Worm (Caenorhabditis elegans) whole organism, L4 larva: Measurements from ENCODE around the gene sulp-7.
A peak's percentile ranks its signal among the peaks of the same experiment; 100 is the strongest.

Experiments
- D1046.2 ChIP-seq: fragments of 200-800 bp; sonication (Bioruptor generic); IDR thresholded peaks from 2 replicates; pipeline ENCODE4 v1.3.6; 2022; ENCODE audit warnings: missing genetic modification characterization, missing compliant biosample characterization
- F26F4.8 ChIP-seq: fragments of 200-800 bp; sonication (Bioruptor generic); conservative IDR thresholded peaks from 2 replicates; pipeline ENCODE4 v1.3.6; 2022; ENCODE audit warnings: missing genetic modification characterization, missing compliant biosample characterization
- F44E2.7 ChIP-seq: fragments of 200-800 bp; sonication (Bioruptor generic); IDR thresholded peaks from 2 replicates; pipeline ENCODE4 v2.1.2; 2022; ENCODE audit warnings: missing genetic modification characterization, missing compliant biosample characterization
- T26A8.4 ChIP-seq: fragments of 200-800 bp; sonication (Bioruptor generic); IDR thresholded peaks from 2 replicates; pipeline ENCODE4 v1.3.6; 2022; ENCODE audit warnings: missing genetic modification characterization, missing compliant biosample characterization
- Y5F2A.4 ChIP-seq: fragments of 200-800 bp; sonication (Bioruptor generic); optimal IDR thresholded peaks from 2 replicates; lab custom pipeline; 2018; ENCODE audit warnings: mild to moderate bottlenecking, missing genetic modification characterization, missing compliant biosample characterization
- ZK546.5 ChIP-seq, 2 experiments: sonication (generic microtip); optimal IDR thresholded peaks; 2 replicates each; lab custom pipeline; 2017; ENCODE audit warnings: missing biosample characterization in 2 of 2, missing genetic modification characterization in 2 of 2
- aha-1 ChIP-seq: fragments of 150-350 bp; peaks from one replicate; lab custom pipeline; 2014; ENCODE audit warnings: missing biosample characterization, missing genetic modification characterization
- arid-1 ChIP-seq: fragments of 200-800 bp; sonication (Bioruptor generic); conservative IDR thresholded peaks from 2 replicates; pipeline ENCODE4 v1.3.6; 2022; ENCODE audit warnings: missing genetic modification reagents, missing genetic modification characterization, missing compliant biosample characterization
- attf-4 ChIP-seq: sonication (generic microtip); optimal IDR thresholded peaks from 3 replicates; lab custom pipeline; 2017; ENCODE audit warnings: missing biosample characterization, missing genetic modification characterization
- ceh-20 ChIP-seq: fragments of 200-800 bp; sonication (Bioruptor generic); IDR thresholded peaks from 2 replicates; pipeline ENCODE4 v1.3.6; 2022; ENCODE audit warnings: missing genetic modification reagents, missing genetic modification characterization, missing compliant biosample characterization
- ceh-62 ChIP-seq: sonication (generic microtip); optimal IDR thresholded peaks from 2 replicates; lab custom pipeline; 2017; ENCODE audit warnings: missing biosample characterization, missing genetic modification characterization
- ces-1 ChIP-seq: fragments of 150-350 bp; sonication (generic microtip); optimal IDR thresholded peaks from 4 replicates; lab custom pipeline; 2014; ENCODE audit warnings: missing biosample characterization, missing genetic modification reagents, missing genetic modification characterization
- dmd-9 ChIP-seq: fragments of 200-800 bp; sonication (Bioruptor generic); IDR thresholded peaks from 2 replicates; pipeline ENCODE4 v1.3.6; 2022; ENCODE audit warnings: missing genetic modification reagents, missing genetic modification characterization, missing compliant biosample characterization
- dpl-1 ChIP-seq: fragments of 150-350 bp; optimal IDR thresholded peaks from 2 replicates; lab custom pipeline; 2014; ENCODE audit warnings: missing biosample characterization, missing genetic modification reagents, missing genetic modification characterization
- duxl-1 ChIP-seq: sonication (generic microtip); optimal IDR thresholded peaks from 2 replicates; lab custom pipeline; 2016; ENCODE audit warnings: mild to moderate bottlenecking, missing genetic modification characterization, moderate library complexity, missing compliant biosample characterization; ENCODE audit not compliant: poor library complexity
- egl-27 ChIP-seq: sonication (generic microtip); optimal IDR thresholded peaks from 3 replicates; lab custom pipeline; 2017; ENCODE audit warnings: missing biosample characterization, missing genetic modification reagents, missing genetic modification characterization
- fos-1 ChIP-seq: fragments of 150-350 bp; optimal IDR thresholded peaks from 2 replicates; lab custom pipeline; 2014; ENCODE audit warnings: missing biosample characterization, missing genetic modification characterization
- gei-8 ChIP-seq: fragments of 200-800 bp; sonication (Bioruptor generic); optimal IDR thresholded peaks from 2 replicates; lab custom pipeline; 2018; ENCODE audit warnings: mild to moderate bottlenecking, missing genetic modification characterization, missing compliant biosample characterization
- hmg-1.1 ChIP-seq: fragments of 200-800 bp; sonication (Bioruptor generic); IDR thresholded peaks from 2 replicates; pipeline ENCODE4 v1.3.6; 2022; ENCODE audit warnings: missing genetic modification reagents, missing genetic modification characterization, missing compliant biosample characterization
- madf-5 ChIP-seq, 2 experiments: fragments of 200-800 bp; sonication (Bioruptor generic); IDR thresholded peaks; 2 replicates each; pipeline ENCODE4 v1.3.6; 2022; ENCODE audit warnings: missing compliant biosample characterization in 2 of 2, missing genetic modification characterization in 2 of 2
- madf-9 ChIP-seq: fragments of 200-800 bp; sonication (Bioruptor generic); conservative IDR thresholded peaks from 2 replicates; pipeline ENCODE4 v1.3.6; 2022; ENCODE audit warnings: missing genetic modification reagents, missing genetic modification characterization, missing compliant biosample characterization
- mep-1 ChIP-seq: fragments of 150-350 bp; sonication (generic microtip); optimal IDR thresholded peaks from 3 replicates; lab custom pipeline; 2014; ENCODE audit warnings: missing biosample characterization, missing genetic modification characterization
- mes-2 ChIP-seq: sonication (generic microtip); optimal IDR thresholded peaks from 2 replicates; lab custom pipeline; 2016; ENCODE audit warnings: missing genotype, mild to moderate bottlenecking, missing genetic modification characterization, missing compliant biosample characterization; ENCODE audit not compliant: poor library complexity, severe bottlenecking
- nhr-28 ChIP-seq: fragments of 150-350 bp; optimal IDR thresholded peaks from 2 replicates; lab custom pipeline; 2014; ENCODE audit warnings: missing biosample characterization, missing genetic modification characterization
- nhr-42 ChIP-seq: fragments of 200-800 bp; sonication (Bioruptor generic); IDR thresholded peaks from 2 replicates; pipeline ENCODE4 v1.3.6; 2022; ENCODE audit warnings: missing genetic modification characterization, missing compliant biosample characterization
- nhr-6 ChIP-seq: fragments of 150-350 bp; optimal IDR thresholded peaks from 2 replicates; lab custom pipeline; 2014; ENCODE audit warnings: missing biosample characterization, missing genetic modification characterization
- pha-4 ChIP-seq, 2 experiments: fragments of 150-350 bp in 1 of 2; fragments of 200-800 bp in 1 of 2; sonication (Bioruptor generic) in 1 of 2; IDR thresholded peaks in 1 of 2; optimal IDR thresholded peaks in 1 of 2; 2 replicates each; pipeline versions ENCODE4 v1.3.6 to Lab custom; 2014 to 2022; ENCODE audit warnings: missing genetic modification characterization in 2 of 2, missing genetic modification reagents in 2 of 2, missing biosample characterization in 1 of 2, missing compliant biosample characterization in 1 of 2
- php-3 ChIP-seq: fragments of 200-800 bp; sonication (Bioruptor generic); IDR thresholded peaks from 2 replicates; pipeline ENCODE4 v1.3.6; 2022; ENCODE audit warnings: missing genetic modification reagents, missing genetic modification characterization, missing compliant biosample characterization
- rbr-2 ChIP-seq: sonication (generic microtip); optimal IDR thresholded peaks from 2 replicates; lab custom pipeline; 2016; ENCODE audit warnings: missing genotype, missing genetic modification characterization, missing compliant biosample characterization
- saeg-2 ChIP-seq: fragments of 200-800 bp; sonication (Bioruptor generic); IDR thresholded peaks from 2 replicates; pipeline ENCODE4 v1.3.6; 2022; ENCODE audit warnings: missing genetic modification reagents, missing genetic modification characterization, missing compliant biosample characterization
- set-16 ChIP-seq: fragments of 200-800 bp; sonication (Bioruptor generic); IDR thresholded peaks from 2 replicates; pipeline ENCODE4 v1.3.6; 2022; ENCODE audit warnings: missing genetic modification reagents, missing genetic modification characterization, missing compliant biosample characterization
- snpc-4 ChIP-seq: fragments of 150-350 bp; optimal IDR thresholded peaks from 2 replicates; lab custom pipeline; 2014; ENCODE audit warnings: missing biosample characterization, missing genetic modification characterization
- spr-3 ChIP-seq: fragments of 200-800 bp; sonication (Bioruptor generic); optimal IDR thresholded peaks from 2 replicates; lab custom pipeline; 2018; ENCODE audit warnings: mild to moderate bottlenecking, missing genetic modification characterization, missing compliant biosample characterization
- tag-97 ChIP-seq: fragments of 200-800 bp; sonication (Bioruptor generic); IDR thresholded peaks from 2 replicates; pipeline ENCODE4 v1.3.6; 2022; ENCODE audit warnings: missing genetic modification characterization, missing compliant biosample characterization
- unc-130 ChIP-seq: sonication (generic microtip); optimal IDR thresholded peaks from 2 replicates; lab custom pipeline; 2016; ENCODE audit warnings: missing genetic modification reagents, missing genetic modification characterization, missing compliant biosample characterization
- zip-2 ChIP-seq: fragments of 150-350 bp; optimal IDR thresholded peaks from 2 replicates; lab custom pipeline; 2014; ENCODE audit warnings: missing biosample characterization, missing genetic modification characterization

sulp-7 gene

DNA sequence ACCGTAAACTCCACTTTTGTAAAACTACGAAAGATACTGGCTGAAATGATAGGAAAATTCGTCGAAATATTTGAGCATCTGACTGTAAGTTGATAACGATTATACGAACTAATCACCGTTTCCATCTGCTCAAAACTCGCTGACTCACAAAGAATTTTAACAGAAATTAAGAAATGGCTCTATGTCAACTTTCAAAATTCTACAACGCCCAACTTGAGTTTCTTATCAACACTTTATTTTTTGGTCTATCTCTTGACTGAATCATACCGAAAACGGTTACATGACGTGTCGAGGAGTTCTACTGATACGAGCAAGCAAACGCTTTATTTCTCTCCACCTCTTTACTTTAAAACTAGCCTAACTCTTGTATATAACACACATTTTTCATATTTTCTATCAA, 33.3 kb upstream of the sulp-7 start, which contains the start of gene clc-1 (continued):
- TF ChIP-seq nhr-42 (GFP tag; lab: Robert Waterston, UW) (no peak), egl-27 (tag; lab: Kevin White, UChicago) (no peak), ZK546.5 (tag; optimal IDR thresholded peaks at IDR 0.05; lab: Kevin White, UChicago) (no peak), nhr-6 (tag; lab: Kevin White, UChicago) (no peak), dpl-1 (GFP tag; lab: Kevin White, UChicago) (no peak), snpc-4 (tag; lab: Kevin White, UChicago) (no peak), fos-1 (peak; percentile 27), dmd-9 (GFP tag; lab: Robert Waterston, UW) (no peak), unc-130 (GFP tag; lab: Kevin White, UChicago) (no peak), ceh-20 (GFP tag; lab: Robert Waterston, UW) (peak; percentile 21; the same call in 1 of the 2 replicates), madf-5 (GFP tag; IDR thresholded peaks at IDR 0.05; lab: Robert Waterston, UW) (no peak), nhr-28 (tag; lab: Kevin White, UChicago) (peak; percentile 82), arid-1 (GFP tag; lab: Robert Waterston, UW) (no peak), pha-4 (GFP tag; IDR thresholded peaks at IDR 0.05; lab: Robert Waterston, UW) (no peak), pha-4 (tag; optimal IDR thresholded peaks at IDR 0.05; lab: Kevin White, UChicago) (no peak), rbr-2 (tag; lab: Kevin White, UChicago) (no peak), F26F4.8 (GFP tag; lab: Robert Waterston, UW) (no peak), ceh-62 (tag; lab: Kevin White, UChicago) (no peak), mes-2 (tag; lab: Kevin White, UChicago) (no peak), zip-2 (tag; lab: Kevin White, UChicago) (no peak), duxl-1 (tag; lab: Kevin White, UChicago) (no peak), gei-8 (no peak), madf-9 (GFP tag; lab: Robert Waterston, UW) (no peak), php-3 (peak; percentile 57), saeg-2 (GFP tag; lab: Robert Waterston, UW) (no peak), spr-3 (no peak), T26A8.4 (GFP tag; lab: Robert Waterston, UW) (no peak)

DNA sequence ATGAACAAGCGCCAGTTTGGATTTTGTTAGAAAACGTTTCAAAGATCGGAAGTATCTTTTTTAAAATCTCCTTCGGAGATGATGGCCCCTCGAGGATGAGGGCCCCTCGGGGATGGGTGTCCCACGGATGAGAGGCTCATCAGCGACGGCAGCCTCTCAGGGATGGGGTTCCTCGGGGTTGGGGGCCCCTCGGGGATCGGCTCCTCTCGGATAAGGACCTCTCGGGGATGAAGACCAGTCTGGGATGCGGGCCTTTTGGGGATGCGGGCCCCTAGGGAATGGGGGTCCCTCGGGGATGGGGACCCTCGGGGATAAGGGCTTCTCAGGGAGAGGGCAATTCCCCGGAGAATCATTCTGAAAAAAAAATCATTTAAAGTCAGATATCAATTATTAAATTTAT, 30.1 kb upstream of the sulp-7 start:
- peak; percentile 98 for TF ChIP-seq set-16 (GFP tag; lab: Robert Waterston, UW)
- TF ChIP-seq tag-97 (GFP tag; lab: Robert Waterston, UW) = peak; percentile 61; the same call in 1 of the 2 replicates
- TF ChIP-seq attf-4 = no peak
- no peak for TF ChIP-seq gei-8
- TF ChIP-seq mep-1 (tag; lab: Kevin White, UChicago) = no peak
- TF ChIP-seq D1046.2 (GFP tag; lab: Robert Waterston, UW) = 0 out of 2 replicates have a peak, but pooled peaks have one; percentile 12
- peak; percentile 57 for TF ChIP-seq aha-1 (tag; lab: Kevin White, UChicago)
- TF ChIP-seq egl-27 (tag; lab: Kevin White, UChicago) = no peak

DNA sequence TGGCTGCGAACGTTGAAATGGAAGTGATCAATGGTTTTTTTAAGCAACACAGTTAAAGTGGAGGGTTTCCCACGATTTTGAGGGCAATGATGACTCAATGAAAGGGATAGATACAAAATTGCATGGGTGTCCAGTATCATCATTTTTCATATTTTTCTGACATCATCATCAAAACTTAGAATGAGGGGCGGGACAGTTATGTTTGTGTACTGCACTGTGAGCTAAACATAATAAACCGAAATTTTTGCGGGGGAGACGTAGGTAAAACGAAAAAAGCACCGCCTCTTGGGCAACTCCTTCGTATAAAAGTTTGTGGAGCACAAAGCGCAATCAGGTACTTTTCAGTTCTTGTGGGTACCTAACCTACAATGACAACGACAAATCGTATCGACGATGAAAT, 26.9 kb upstream of the sulp-7 start, which contains the start of gene C09F12.2:
C09F12.2 (plus strand) TSS at position 301 of the 400 bp plus-strand sequence.
- TF ChIP-seq F26F4.8 (GFP tag; lab: Robert Waterston, UW) (no peak), Y5F2A.4 (GFP tag; lab: Kevin White, UChicago) (no peak), F44E2.7 (GFP tag; lab: Robert Waterston, UW) (no peak), hmg-1.1 (GFP tag; lab: Robert Waterston, UW) (no peak), tag-97 (GFP tag; lab: Robert Waterston, UW) (0 out of 2 replicates have a peak, but pooled peaks have one; percentile 67), ces-1 (GFP tag; lab: Kevin White, UChicago) (no peak)
